Fruit fly (Drosophila melanogaster): ENCODE data around the gene Archease.
A peak's percentile ranks its signal among the peaks of the same experiment; 100 is the strongest.

Archease gene

dm6 chr3R:21641517-21642137, 21.1 kb downstream of the Archease start (continued):
- TF ChIP-seq HLHmδ (GFP tag; optimal IDR thresholded peaks at IDR 0.05): no peak
- TF ChIP-seq CG2678 (tag; optimal IDR thresholded peaks at IDR 0.05): peak; percentile 60
- TF ChIP-seq CG17385 (GFP tag; optimal IDR thresholded peaks at IDR 0.05): no peak
- TF ChIP-seq Sox102F (GFP tag; optimal IDR thresholded peaks at IDR 0.05): peak; percentile 9
- TF ChIP-seq HLH4C (GFP tag; IDR thresholded peaks at IDR 0.05; ENCODE audit: partially characterized antibody): no peak
- TF ChIP-seq CG4424 (GFP tag; optimal IDR thresholded peaks at IDR 0.05): peak; percentile 67
- TF ChIP-seq dan (GFP tag; IDR thresholded peaks at IDR 0.05): no peak
- no peak for TF ChIP-seq Lim3 (GFP tag; IDR thresholded peaks at IDR 0.05)
- TF ChIP-seq repo (GFP tag; optimal IDR thresholded peaks at IDR 0.05): no peak
- TF ChIP-seq MBD-R2 (GFP tag; IDR thresholded peaks at IDR 0.05): no peak
- no peak for TF ChIP-seq ERR (GFP tag; optimal IDR thresholded peaks at IDR 0.05)
- TF ChIP-seq exex (tag; optimal IDR thresholded peaks at IDR 0.05): no peak
- peak; percentile 44 for TF ChIP-seq kni (GFP tag; optimal IDR thresholded peaks at IDR 0.05)
- no peak for TF ChIP-seq CG2129 (GFP tag; IDR thresholded peaks at IDR 0.05; ENCODE audit: partially characterized antibody)
- no peak for TF ChIP-seq CG13287 (GFP tag; IDR thresholded peaks at IDR 0.05; ENCODE audit: partially characterized antibody)
- no peak for TF ChIP-seq CG16813 (GFP tag; IDR thresholded peaks at IDR 0.05; ENCODE audit: partially characterized antibody)
- TF ChIP-seq H15 (GFP tag; IDR thresholded peaks at IDR 0.05): no peak
- TF ChIP-seq NfI (GFP tag; optimal IDR thresholded peaks at IDR 0.05): no peak
- no peak for TF ChIP-seq CG4617 (GFP tag; optimal IDR thresholded peaks at IDR 0.05; ENCODE audit: borderline replicate concordance)
- TF ChIP-seq Sry-δ (GFP tag; optimal IDR thresholded peaks at IDR 0.05): peak; percentile 1
- no peak for TF ChIP-seq wor (GFP tag; IDR thresholded peaks at IDR 0.05)
- no peak for TF ChIP-seq Ravus (GFP tag; IDR thresholded peaks at IDR 0.05)
- no peak for TF ChIP-seq CG1792 (GFP tag; optimal IDR thresholded peaks at IDR 0.05)
- peak; percentile 27 for TF ChIP-seq CG3065 (GFP tag; optimal IDR thresholded peaks at IDR 0.05)
- peak; percentile 83 for TF ChIP-seq Neu2 (GFP tag; optimal IDR thresholded peaks at IDR 0.05; ENCODE audit: borderline replicate concordance)
- no peak for TF ChIP-seq CG11695 (GFP tag; IDR thresholded peaks at IDR 0.05)
- no peak for TF ChIP-seq Meics (GFP tag; optimal IDR thresholded peaks at IDR 0.05)
- TF ChIP-seq zfh2 (GFP tag; optimal IDR thresholded peaks at IDR 0.05): no peak
- no peak for TF ChIP-seq D (optimal IDR thresholded peaks at IDR 0.05)
- peak; percentile 70 for TF ChIP-seq D (GFP tag; optimal IDR thresholded peaks at IDR 0.05)
- no peak for TF ChIP-seq nau (GFP tag; optimal IDR thresholded peaks at IDR 0.05)
- no peak for TF ChIP-seq btn (GFP tag; optimal IDR thresholded peaks at IDR 0.05)
- no peak for TF ChIP-seq ham (GFP tag; IDR thresholded peaks at IDR 0.05)
- TF ChIP-seq eyg (GFP tag; optimal IDR thresholded peaks at IDR 0.05): no peak
- TF ChIP-seq CG14710 (tag; optimal IDR thresholded peaks at IDR 0.05): peak; percentile 91
- TF ChIP-seq Vsx1 (GFP tag; optimal IDR thresholded peaks at IDR 0.05): peak; percentile 22
- no peak for TF ChIP-seq disco-r (GFP tag; optimal IDR thresholded peaks at IDR 0.05)
- TF ChIP-seq CG16815 (GFP tag; optimal IDR thresholded peaks at IDR 0.05): peak; percentile 82
- no peak for TF ChIP-seq CG6175 (GFP tag; IDR thresholded peaks at IDR 0.05)
- peak; percentile 63 for TF ChIP-seq CG8290 (GFP tag; optimal IDR thresholded peaks at IDR 0.05)
- peak in 1 of 2 experiments; percentile 46 for TF ChIP-seq CG8290 (tag; optimal IDR thresholded peaks at IDR 0.05)
- peak in 1 of 2 experiments; percentile 42 for TF ChIP-seq dpn (GFP tag; optimal IDR thresholded peaks at IDR 0.05)
- TF ChIP-seq CG10959 (GFP tag; IDR thresholded peaks at IDR 0.05): peak; percentile 76; the same call in 1 of the 2 replicates
- no peak for TF ChIP-seq wdn (GFP tag; IDR thresholded peaks at IDR 0.05)
- TF ChIP-seq sna (GFP tag; IDR thresholded peaks at IDR 0.05; ENCODE audit: partially characterized antibody): no peak
- no peak for TF ChIP-seq grn (GFP tag; optimal IDR thresholded peaks at IDR 0.05)
- no peak for TF ChIP-seq CG7928 (GFP tag; optimal IDR thresholded peaks at IDR 0.05)
- TF ChIP-seq fd96Cb (tag; optimal IDR thresholded peaks at IDR 0.05): peak; percentile 62
- no peak for TF ChIP-seq HmgZ (tag; optimal IDR thresholded peaks at IDR 0.05)
- TF ChIP-seq ewg (GFP tag; optimal IDR thresholded peaks at IDR 0.05): peak; percentile 15
- TF ChIP-seq C15 (GFP tag; IDR thresholded peaks at IDR 0.05): no peak
